Fruit fly (Drosophila melanogaster) whole organism, embryonic: ENCODE data around the gene vkg.

Experiments used
- Awh ChIP-seq: fragments of 200-800 bp; sonication (Bioruptor generic); IDR thresholded peaks from 2 replicates; pipeline ENCODE4, ENCODE4 v1.3.6; 2022; ENCODE audit warnings: missing biosample characterization, missing genetic modification characterization
- Bteb2 ChIP-seq: fragments of 200-800 bp; sonication (Bioruptor generic); optimal IDR thresholded peaks from 2 replicates; lab custom pipeline; 2016; ENCODE audit warnings: missing biosample characterization, missing genetic modification characterization
- CG12071 ChIP-seq: fragments of 200-800 bp; sonication (Bioruptor generic); optimal IDR thresholded peaks from 3 replicates; lab custom pipeline; 2018; ENCODE audit warnings: missing biosample characterization, mild to moderate bottlenecking, missing genetic modification characterization
- CG12391 ChIP-seq: fragments of 200-800 bp; sonication (Bioruptor generic); optimal IDR thresholded peaks from 3 replicates; lab custom pipeline; 2018; ENCODE audit warnings: missing biosample characterization, mild to moderate bottlenecking, missing genetic modification characterization, moderate library complexity
- CG15479 ChIP-seq: fragments of 200-800 bp; sonication (Bioruptor generic); optimal IDR thresholded peaks from 3 replicates; lab custom pipeline; 2019; ENCODE audit warnings: missing biosample characterization, mild to moderate bottlenecking, missing genetic modification characterization, moderate library complexity
- CG15696 ChIP-seq: fragments of 200-800 bp; sonication (Bioruptor generic); optimal IDR thresholded peaks from 2 replicates; lab custom pipeline; 2019; ENCODE audit warnings: missing biosample characterization, mild to moderate bottlenecking, missing genetic modification characterization, moderate library complexity
- CG17802 ChIP-seq: fragments of 200-800 bp; sonication (Bioruptor generic); optimal IDR thresholded peaks from 2 replicates; lab custom pipeline; 2018; ENCODE audit warnings: missing biosample characterization, mild to moderate bottlenecking, missing genetic modification characterization, moderate library complexity
- CG18262 ChIP-seq: fragments of 200-800 bp; optimal IDR thresholded peaks from 3 replicates; lab custom pipeline; 2019; ENCODE audit warnings: missing biosample characterization, mild to moderate bottlenecking, missing genetic modification characterization, moderate library complexity
- CG30403 ChIP-seq: fragments of 200-800 bp; sonication (Bioruptor generic); optimal IDR thresholded peaks from 3 replicates; lab custom pipeline; 2016; ENCODE audit warnings: missing biosample characterization, missing genetic modification characterization
- CG32532 ChIP-seq: fragments of 200-800 bp; sonication (Bioruptor generic); IDR thresholded peaks from 2 replicates; pipeline ENCODE4 v1.3.6; 2022; ENCODE audit warnings: missing biosample characterization, missing genetic modification characterization
- CG3281 ChIP-seq: fragments of 200-800 bp; sonication (Bioruptor generic); optimal IDR thresholded peaks from 3 replicates; lab custom pipeline; 2017; ENCODE audit warnings: missing biosample characterization, mild to moderate bottlenecking, missing genetic modification characterization
- CG34224 ChIP-seq: fragments of 200-800 bp; sonication (Bioruptor generic); IDR thresholded peaks from 3 replicates; pipeline ENCODE4 v1.3.6; 2022; ENCODE audit warnings: missing biosample characterization, missing genetic modification characterization; ENCODE audit not compliant: partially characterized antibody
- CG3847 ChIP-seq: fragments of 200-800 bp; sonication (Bioruptor generic); IDR thresholded peaks from 2 replicates; pipeline ENCODE4 v1.3.6; 2022; ENCODE audit warnings: missing biosample characterization, missing genetic modification characterization
- CG42726 ChIP-seq: fragments of 200-800 bp; sonication (Bioruptor generic); IDR thresholded peaks from 2 replicates; pipeline ENCODE4 v1.3.6; 2022; ENCODE audit warnings: missing biosample characterization, missing genetic modification characterization; ENCODE audit not compliant: partially characterized antibody
- CG4617 ChIP-seq: fragments of 200-800 bp; sonication (Bioruptor generic); optimal IDR thresholded peaks from 3 replicates; lab custom pipeline; 2016; ENCODE audit warnings: missing biosample characterization, missing genetic modification characterization, borderline replicate concordance
- CG7357 ChIP-seq: fragments of 200-800 bp; sonication (Bioruptor generic); IDR thresholded peaks from 3 replicates; pipeline ENCODE4 v1.3.6; 2022; ENCODE audit warnings: missing biosample characterization, missing genetic modification characterization
- CG7556 ChIP-seq: fragments of 200-800 bp; sonication (Bioruptor generic); optimal IDR thresholded peaks from 2 replicates; lab custom pipeline; 2017; ENCODE audit warnings: missing biosample characterization, mild to moderate bottlenecking, missing genetic modification characterization
- CG7987 ChIP-seq: fragments of 200-800 bp; sonication (Bioruptor generic); optimal IDR thresholded peaks from 2 replicates; lab custom pipeline; 2018; ENCODE audit warnings: missing biosample characterization, mild to moderate bottlenecking, missing genetic modification characterization, moderate library complexity
- CG8290 ChIP-seq, 3 experiments: fragments of 200-800 bp; sonication (Bioruptor generic); optimal IDR thresholded peaks; 2 replicates each; lab custom pipeline; 2016 to 2019; ENCODE audit warnings: missing biosample characterization in 3 of 3, missing genetic modification characterization in 3 of 3, mild to moderate bottlenecking in 2 of 3, moderate library complexity in 1 of 3
- CG9932 ChIP-seq: fragments of 200-800 bp; sonication (Bioruptor generic); IDR thresholded peaks from 2 replicates; pipeline ENCODE4 v1.3.6; 2022; ENCODE audit warnings: missing biosample characterization, missing genetic modification characterization
- Dek ChIP-seq: fragments of 200-800 bp; sonication (Bioruptor generic); optimal IDR thresholded peaks from 3 replicates; lab custom pipeline; 2019; ENCODE audit warnings: missing biosample characterization, mild to moderate bottlenecking, missing genetic modification characterization, moderate library complexity
- Dp ChIP-seq: fragments of 200-800 bp; sonication (Bioruptor generic); optimal IDR thresholded peaks from 2 replicates; lab custom pipeline; 2018; ENCODE audit warnings: missing biosample characterization, mild to moderate bottlenecking, missing genetic modification characterization, moderate library complexity
- E2f2 ChIP-seq: fragments of 200-800 bp; sonication (Bioruptor generic); IDR thresholded peaks from 2 replicates; pipeline ENCODE4 v1.3.6; 2022; ENCODE audit warnings: missing biosample characterization, missing genetic modification characterization
- Gug ChIP-seq: fragments of 200-800 bp; sonication (Bioruptor generic); IDR thresholded peaks from 4 replicates; pipeline ENCODE4 v1.3.6; 2022; ENCODE audit warnings: missing biosample characterization, missing genetic modification characterization
- HLHmδ ChIP-seq: fragments of 200-800 bp; sonication (Bioruptor generic); optimal IDR thresholded peaks from 2 replicates; lab custom pipeline; 2018; ENCODE audit warnings: missing biosample characterization, mild to moderate bottlenecking, missing genetic modification characterization, moderate library complexity
- HmgZ ChIP-seq: fragments of 200-800 bp; sonication (Bioruptor generic); optimal IDR thresholded peaks from 2 replicates; lab custom pipeline; 2018; ENCODE audit warnings: missing biosample characterization, mild to moderate bottlenecking, missing genetic modification characterization
- MBD-R2 ChIP-seq: fragments of 200-800 bp; sonication (Bioruptor generic); IDR thresholded peaks from 2 replicates; pipeline ENCODE4 v1.3.6; 2022; ENCODE audit warnings: missing biosample characterization, missing genetic modification characterization
- MESR4 ChIP-seq: fragments of 200-800 bp; sonication (Bioruptor generic); optimal IDR thresholded peaks from 2 replicates; lab custom pipeline; 2018; ENCODE audit warnings: missing biosample characterization, mild to moderate bottlenecking, missing genetic modification characterization, moderate library complexity
- Max ChIP-seq: fragments of 200-800 bp; sonication (Bioruptor generic); optimal IDR thresholded peaks from 2 replicates; lab custom pipeline; 2016; ENCODE audit warnings: missing biosample characterization, mild to moderate bottlenecking, missing genetic modification characterization
- Pdp1 ChIP-seq, 2 experiments: fragments of 200-800 bp; sonication (Bioruptor generic); optimal IDR thresholded peaks; 3 replicates each; lab custom pipeline; 2016; ENCODE audit warnings: missing biosample characterization in 2 of 2, missing genetic modification characterization in 2 of 2, mild to moderate bottlenecking in 1 of 2, moderate library complexity in 1 of 2
- Spps ChIP-seq: fragments of 200-800 bp; sonication (Bioruptor generic); optimal IDR thresholded peaks from 2 replicates; lab custom pipeline; 2018; ENCODE audit warnings: missing biosample characterization, mild to moderate bottlenecking, missing genetic modification characterization
- Xbp1 ChIP-seq: fragments of 200-800 bp; sonication (Bioruptor generic); optimal IDR thresholded peaks from 3 replicates; lab custom pipeline; 2016; ENCODE audit warnings: missing biosample characterization, mild to moderate bottlenecking, missing genetic modification characterization
- al ChIP-seq: fragments of 200-800 bp; sonication (Bioruptor generic); IDR thresholded peaks from 2 replicates; pipeline ENCODE4 v1.3.6; 2022; ENCODE audit warnings: missing biosample characterization, missing genetic modification characterization
- chif ChIP-seq, 2 experiments: fragments of 200-800 bp; sonication (Bioruptor generic); optimal IDR thresholded peaks; 3 replicates each; lab custom pipeline; 2016; ENCODE audit warnings: missing biosample characterization in 2 of 2, missing genetic modification characterization in 2 of 2
- ci ChIP-seq: fragments of 200-800 bp; sonication (Bioruptor generic); IDR thresholded peaks from 3 replicates; pipeline ENCODE4 v1.3.6; 2022; ENCODE audit warnings: missing biosample characterization, missing genetic modification characterization
- dysf ChIP-seq: fragments of 200-800 bp; sonication (Bioruptor generic); IDR thresholded peaks from 3 replicates; pipeline ENCODE4 v1.3.6; 2022; ENCODE audit warnings: missing biosample characterization, missing genetic modification characterization
- fd102C ChIP-seq: fragments of 200-800 bp; sonication (Bioruptor generic); optimal IDR thresholded peaks from 2 replicates; lab custom pipeline; 2018; ENCODE audit warnings: missing biosample characterization, mild to moderate bottlenecking, missing genetic modification characterization, moderate library complexity
- gem ChIP-seq: fragments of 200-800 bp; sonication (Bioruptor generic); optimal IDR thresholded peaks from 2 replicates; lab custom pipeline; 2019; ENCODE audit warnings: missing biosample characterization, mild to moderate bottlenecking, missing genetic modification characterization, moderate library complexity
- gfzf ChIP-seq: fragments of 200-800 bp; sonication (Bioruptor generic); optimal IDR thresholded peaks from 2 replicates; lab custom pipeline; 2016; ENCODE audit warnings: missing biosample characterization, mild to moderate bottlenecking, missing genetic modification characterization, moderate library complexity
- jumu ChIP-seq: fragments of 200-800 bp; sonication (Bioruptor generic); optimal IDR thresholded peaks from 3 replicates; lab custom pipeline; 2016; ENCODE audit warnings: missing biosample characterization, missing genetic modification characterization
- mam ChIP-seq: fragments of 200-800 bp; sonication (Bioruptor generic); optimal IDR thresholded peaks from 3 replicates; lab custom pipeline; 2016; ENCODE audit warnings: missing biosample characterization, missing genetic modification characterization
- mirr ChIP-seq: fragments of 200-800 bp; sonication (Bioruptor generic); optimal IDR thresholded peaks from 3 replicates; lab custom pipeline; 2018; ENCODE audit warnings: missing biosample characterization, mild to moderate bottlenecking, missing genetic modification characterization
- nau ChIP-seq: fragments of 200-800 bp; sonication (Bioruptor generic); optimal IDR thresholded peaks from 3 replicates; lab custom pipeline; 2017; ENCODE audit warnings: missing biosample characterization, mild to moderate bottlenecking, missing genetic modification characterization, missing genetic modification reagents
- prd ChIP-seq, 3 experiments: fragments of >200 bp in 2 of 3; fragments of 200-800 bp in 1 of 3; sonication (Bioruptor generic) in 1 of 3; optimal IDR thresholded peaks in 2 of 3; IDR thresholded peaks in 1 of 3; 2 replicates in 2 of 3; 3 replicates in 1 of 3; pipeline versions ENCODE4 v1.3.6 to Lab custom; 2017 to 2022; ENCODE audit warnings: missing biosample characterization in 1 of 3, missing genetic modification characterization in 1 of 3
- psq ChIP-seq: fragments of 200-800 bp; sonication (Bioruptor generic); optimal IDR thresholded peaks from 2 replicates; lab custom pipeline; 2017; ENCODE audit warnings: missing biosample characterization, missing genetic modification characterization
- seq ChIP-seq: fragments of 200-800 bp; sonication (Bioruptor generic); IDR thresholded peaks from 2 replicates; pipeline ENCODE4 v1.3.6; 2022; ENCODE audit warnings: missing biosample characterization, missing genetic modification characterization
- tna ChIP-seq: fragments of 200-800 bp; sonication (Bioruptor generic); IDR thresholded peaks from 2 replicates; pipeline ENCODE4 v1.3.6; 2022; ENCODE audit warnings: missing biosample characterization, missing genetic modification characterization; ENCODE audit not compliant: partially characterized antibody
- trem ChIP-seq: fragments of 200-800 bp; optimal IDR thresholded peaks from 3 replicates; lab custom pipeline; 2019; ENCODE audit warnings: missing biosample characterization, mild to moderate bottlenecking, missing genetic modification characterization, moderate library complexity
- zfh2 ChIP-seq: fragments of 200-800 bp; sonication (Bioruptor generic); optimal IDR thresholded peaks from 2 replicates; lab custom pipeline; 2016; ENCODE audit warnings: missing biosample characterization, missing genetic modification characterization

Gene vkg

dm6 chr2L:4971329-4971798 lies 56.6 kb downstream of the vkg start, which contains the start of gene CG14043 (continued):
- TF ChIP-seq CG12071 (GFP tag; lab: Kevin White, UChicago) (no peak), chif (GFP tag; optimal IDR thresholded peaks at IDR 0.05; lab: Kevin White, UChicago) (peak in 1 of 2 experiments; percentile 33), E2f2 (GFP tag; lab: Robert Waterston, UW) (peak; percentile 83), Awh (GFP tag; lab: Robert Waterston, UW) (no peak), CG17802 (tag; lab: Kevin White, UChicago) (no peak), Max (GFP tag; lab: Kevin White, UChicago) (peak; percentile 21), CG15479 (GFP tag; lab: Kevin White, UChicago) (peak; percentile 2), Dp (peak; percentile 78), CG32532 (GFP tag; lab: Robert Waterston, UW) (0 out of 2 replicates have a peak, but pooled peaks have one; percentile 21), ci (GFP tag; lab: Robert Waterston, UW) (no peak), mirr (GFP tag; lab: Kevin White, UChicago) (no peak), Spps (tag; lab: Kevin White, UChicago) (peak; percentile 9), nau (no peak), prd (optimal IDR thresholded peaks at IDR 0.05; lab: Kevin White, UChicago) (no peak), prd (GFP tag; IDR thresholded peaks at IDR 0.05; lab: Robert Waterston, UW) (peak; percentile 54; the same call in 2 of the 3 replicates), CG42726 (GFP tag; lab: Robert Waterston, UW) (no peak), HLHmδ (no peak), CG7357 (GFP tag; lab: Robert Waterston, UW) (no peak), Pdp1 (GFP tag; optimal IDR thresholded peaks at IDR 0.05; lab: Kevin White, UChicago) (peak in 1 of 2 experiments; percentile 95), CG3847 (GFP tag; lab: Robert Waterston, UW) (peak; percentile 37; the same call in 1 of the 2 replicates), tna (no peak), zfh2 (GFP tag; lab: Kevin White, UChicago) (no peak), CG3281 (GFP tag; lab: Kevin White, UChicago) (peak; percentile 78), gem (tag; lab: Kevin White, UChicago) (no peak), Dek (tag; lab: Kevin White, UChicago) (peak; percentile 53), dysf (GFP tag; lab: Robert Waterston, UW) (no peak), CG34224 (GFP tag; lab: Robert Waterston, UW) (no peak), Xbp1 (GFP tag; lab: Kevin White, UChicago) (peak; percentile 36), Bteb2 (GFP tag; lab: Kevin White, UChicago) (peak; percentile 36), fd102C (GFP tag; lab: Kevin White, UChicago) (no peak), CG12391 (tag; lab: Kevin White, UChicago) (peak; percentile 74), psq (no peak), MBD-R2 (peak; percentile 69), CG30403 (GFP tag; lab: Kevin White, UChicago) (peak; percentile 48), Gug (GFP tag; lab: Robert Waterston, UW) (no peak), CG15696 (peak; percentile 7), CG4617 (GFP tag; lab: Kevin White, UChicago) (peak; percentile 92), MESR4 (GFP tag; lab: Kevin White, UChicago) (peak; percentile 31), jumu (GFP tag; lab: Kevin White, UChicago) (peak; percentile 40), gfzf (GFP tag; lab: Kevin White, UChicago) (peak; percentile 98), CG18262 (peak; percentile 31), CG8290 (GFP tag; optimal IDR thresholded peaks at IDR 0.05; lab: Kevin White, UChicago) (peak; percentile 1), CG8290 (tag; optimal IDR thresholded peaks at IDR 0.05; lab: Kevin White, UChicago) (no peak), HmgZ (peak; percentile 50), CG7556 (GFP tag; lab: Kevin White, UChicago) (no peak), al (GFP tag; lab: Robert Waterston, UW) (0 out of 2 replicates have a peak, but pooled peaks have one; percentile 30), CG7987 (GFP tag; lab: Kevin White, UChicago) (no peak), trem (tag; lab: Kevin White, UChicago) (peak; percentile 86), mam (GFP tag; lab: Kevin White, UChicago) (peak; percentile 36), seq (GFP tag; lab: Robert Waterston, UW) (no peak), CG9932 (GFP tag; lab: Robert Waterston, UW) (peak; percentile 37; the same call in 1 of the 2 replicates)
